Worm (Caenorhabditis elegans) whole organism, L4 larva: ENCODE measurements around the gene nhr-127.

Experiments
- D1046.2 ChIP-seq: fragments of 200-800 bp; sonication (Bioruptor generic); IDR thresholded peaks from 2 replicates; pipeline ENCODE4 v1.3.6; 2022; ENCODE audit warnings: missing genetic modification characterization, missing compliant biosample characterization
- F26F4.8 ChIP-seq: fragments of 200-800 bp; sonication (Bioruptor generic); conservative IDR thresholded peaks from 2 replicates; pipeline ENCODE4 v1.3.6; 2022; ENCODE audit warnings: missing genetic modification characterization, missing compliant biosample characterization
- F49E8.2 ChIP-seq: sonication (generic microtip); optimal IDR thresholded peaks from 2 replicates; lab custom pipeline; 2016; ENCODE audit warnings: missing compliant biosample characterization, mild to moderate bottlenecking, missing genetic modification characterization, borderline replicate concordance
- R02D3.7 ChIP-seq: fragments of 150-350 bp; sonication (generic microtip); optimal IDR thresholded peaks from 3 replicates; lab custom pipeline; 2014; ENCODE audit warnings: missing biosample characterization, missing genetic modification characterization
- T20F7.1 ChIP-seq: fragments of 200-800 bp; sonication (Bioruptor generic); optimal IDR thresholded peaks from 2 replicates; lab custom pipeline; 2018; ENCODE audit warnings: mild to moderate bottlenecking, missing genetic modification characterization, missing compliant biosample characterization
- Y5F2A.4 ChIP-seq: fragments of 200-800 bp; sonication (Bioruptor generic); optimal IDR thresholded peaks from 2 replicates; lab custom pipeline; 2018; ENCODE audit warnings: mild to moderate bottlenecking, missing genetic modification characterization, missing compliant biosample characterization
- ZK546.5 ChIP-seq, 2 experiments: sonication (generic microtip); optimal IDR thresholded peaks; 2 replicates each; lab custom pipeline; 2017; ENCODE audit warnings: missing biosample characterization in 2 of 2, missing genetic modification characterization in 2 of 2
- ceh-20 ChIP-seq: fragments of 200-800 bp; sonication (Bioruptor generic); IDR thresholded peaks from 2 replicates; pipeline ENCODE4 v1.3.6; 2022; ENCODE audit warnings: missing genetic modification reagents, missing genetic modification characterization, missing compliant biosample characterization
- ceh-28 ChIP-seq: fragments of 150-350 bp; optimal IDR thresholded peaks from 2 replicates; lab custom pipeline; 2014; ENCODE audit warnings: missing biosample characterization, missing genetic modification reagents, missing genetic modification characterization
- ceh-44 ChIP-seq: fragments of 200-800 bp; sonication (Bioruptor generic); IDR thresholded peaks from 2 replicates; pipeline ENCODE4 v1.3.6; 2022; ENCODE audit warnings: missing genetic modification reagents, missing genetic modification characterization, missing compliant biosample characterization
- ceh-62 ChIP-seq: sonication (generic microtip); optimal IDR thresholded peaks from 2 replicates; lab custom pipeline; 2017; ENCODE audit warnings: missing biosample characterization, missing genetic modification characterization
- ceh-82 ChIP-seq: sonication (generic microtip); optimal IDR thresholded peaks from 2 replicates; lab custom pipeline; 2017; ENCODE audit warnings: missing biosample characterization, missing genetic modification characterization
- cey-2 ChIP-seq: sonication (generic microtip); optimal IDR thresholded peaks from 3 replicates; lab custom pipeline; 2017; ENCODE audit warnings: missing genetic modification characterization, mild to moderate bottlenecking, missing compliant biosample characterization, antibody characterized with exemption, borderline replicate concordance; ENCODE audit not compliant: insufficient read depth
- daf-12 ChIP-seq: fragments of 150-350 bp; optimal IDR thresholded peaks from 2 replicates; lab custom pipeline; 2014; ENCODE audit warnings: missing biosample characterization, missing genetic modification reagents, missing genetic modification characterization
- daf-16 ChIP-seq, 3 experiments: sonication (generic microtip); optimal IDR thresholded peaks; 2 replicates each; lab custom pipeline; 2016 to 2017; ENCODE audit warnings: missing genetic modification characterization in 3 of 3, missing genetic modification reagents in 3 of 3, mild to moderate bottlenecking in 2 of 3, missing compliant biosample characterization in 2 of 3, missing biosample characterization in 1 of 3, moderate library complexity in 1 of 3
- daf-8 ChIP-seq: fragments of 200-800 bp; sonication (Bioruptor generic); IDR thresholded peaks from 2 replicates; pipeline ENCODE4 v1.3.6; 2022; ENCODE audit warnings: missing genetic modification characterization, missing compliant biosample characterization
- dmd-6 ChIP-seq: fragments of 200-800 bp; sonication (Bioruptor generic); IDR thresholded peaks from 2 replicates; pipeline ENCODE4 v1.3.6; 2022; ENCODE audit warnings: missing genetic modification reagents, missing genetic modification characterization, missing compliant biosample characterization
- dmd-8 ChIP-seq: fragments of 200-800 bp; sonication (Bioruptor generic); IDR thresholded peaks from 2 replicates; pipeline ENCODE4 v1.3.6; 2022; ENCODE audit warnings: missing genetic modification characterization, missing compliant biosample characterization
- dpl-1 ChIP-seq: fragments of 150-350 bp; optimal IDR thresholded peaks from 2 replicates; lab custom pipeline; 2014; ENCODE audit warnings: missing biosample characterization, missing genetic modification reagents, missing genetic modification characterization
- dve-1 ChIP-seq: sonication (generic microtip); optimal IDR thresholded peaks from 2 replicates; lab custom pipeline; 2017; ENCODE audit warnings: antibody characterized with exemption, mild to moderate bottlenecking, missing genetic modification characterization, missing compliant biosample characterization; ENCODE audit not compliant: insufficient read depth
- hmg-1.1 ChIP-seq: fragments of 200-800 bp; sonication (Bioruptor generic); IDR thresholded peaks from 2 replicates; pipeline ENCODE4 v1.3.6; 2022; ENCODE audit warnings: missing genetic modification reagents, missing genetic modification characterization, missing compliant biosample characterization
- lin-1 ChIP-seq: fragments of 200-800 bp; sonication (Bioruptor generic); IDR thresholded peaks from 2 replicates; pipeline ENCODE4 v1.3.6; 2022; ENCODE audit warnings: missing genetic modification reagents, missing genetic modification characterization, missing compliant biosample characterization
- lin-29 ChIP-seq: fragments of 200-800 bp; sonication (Bioruptor generic); IDR thresholded peaks from 2 replicates; pipeline ENCODE4 v1.3.6; 2022; ENCODE audit warnings: missing genetic modification reagents, missing genetic modification characterization, missing compliant biosample characterization
- lin-38 ChIP-seq: fragments of 200-800 bp; sonication (Bioruptor generic); IDR thresholded peaks from 2 replicates; pipeline ENCODE4 v1.3.6; 2022; ENCODE audit warnings: missing genetic modification reagents, missing genetic modification characterization, missing compliant biosample characterization
- lin-39 ChIP-seq: fragments of 150-350 bp; optimal IDR thresholded peaks from 2 replicates; lab custom pipeline; 2014; ENCODE audit warnings: missing biosample characterization, missing genetic modification reagents, missing genetic modification characterization
- lir-3 ChIP-seq: sonication (generic microtip); optimal IDR thresholded peaks from 2 replicates; lab custom pipeline; 2016; ENCODE audit warnings: mild to moderate bottlenecking, missing genetic modification characterization, missing compliant biosample characterization
- mdt-29 ChIP-seq: fragments of 200-800 bp; sonication (Bioruptor generic); IDR thresholded peaks from 2 replicates; pipeline ENCODE4 v1.3.6; 2022; ENCODE audit warnings: missing genetic modification reagents, missing genetic modification characterization, missing compliant biosample characterization
- nhr-10 ChIP-seq: fragments of 150-350 bp; optimal IDR thresholded peaks from 2 replicates; lab custom pipeline; 2014; ENCODE audit warnings: missing biosample characterization, missing genetic modification characterization
- nhr-237 ChIP-seq: sonication (generic microtip); optimal IDR thresholded peaks from 2 replicates; lab custom pipeline; 2017; ENCODE audit warnings: missing biosample characterization, missing genetic modification characterization
- nhr-28 ChIP-seq: fragments of 150-350 bp; optimal IDR thresholded peaks from 2 replicates; lab custom pipeline; 2014; ENCODE audit warnings: missing biosample characterization, missing genetic modification characterization
- nhr-48 ChIP-seq: sonication (generic microtip); optimal IDR thresholded peaks from 2 replicates; lab custom pipeline; 2016; ENCODE audit warnings: mild to moderate bottlenecking, missing genetic modification characterization, missing compliant biosample characterization
- nhr-6 ChIP-seq: fragments of 150-350 bp; optimal IDR thresholded peaks from 2 replicates; lab custom pipeline; 2014; ENCODE audit warnings: missing biosample characterization, missing genetic modification characterization
- php-3 ChIP-seq: fragments of 200-800 bp; sonication (Bioruptor generic); IDR thresholded peaks from 2 replicates; pipeline ENCODE4 v1.3.6; 2022; ENCODE audit warnings: missing genetic modification reagents, missing genetic modification characterization, missing compliant biosample characterization
- pqm-1 ChIP-seq: sonication (generic microtip); optimal IDR thresholded peaks from 2 replicates; lab custom pipeline; 2017; ENCODE audit warnings: missing biosample characterization, missing genetic modification characterization
- sdz-12 ChIP-seq: fragments of 200-800 bp; sonication (Bioruptor generic); optimal IDR thresholded peaks from 2 replicates; lab custom pipeline; 2018; ENCODE audit warnings: mild to moderate bottlenecking, missing genetic modification characterization, missing compliant biosample characterization
- snpc-4 ChIP-seq: fragments of 150-350 bp; optimal IDR thresholded peaks from 2 replicates; lab custom pipeline; 2014; ENCODE audit warnings: missing biosample characterization, missing genetic modification characterization
- unc-62 ChIP-seq, 3 experiments: fragments of 150-350 bp in 1 of 3; sonication (generic microtip); optimal IDR thresholded peaks in 2 of 3; peaks in 1 of 3; 1 replicate in 1 of 3; 2 replicates in 2 of 3; lab custom pipeline; 2014 to 2017; ENCODE audit warnings: missing biosample characterization in 3 of 3, missing genetic modification characterization in 3 of 3, missing genetic modification reagents in 3 of 3, missing genotype in 1 of 3
- zfp-3 ChIP-seq: fragments of 200-800 bp; sonication (Bioruptor generic); conservative IDR thresholded peaks from 2 replicates; pipeline ENCODE4 v1.3.6; 2022; ENCODE audit warnings: missing genetic modification reagents, missing genetic modification characterization, missing compliant biosample characterization
- zip-11 ChIP-seq: fragments of 200-800 bp; sonication (Bioruptor generic); IDR thresholded peaks from 2 replicates; pipeline ENCODE4 v1.3.6; 2022; ENCODE audit warnings: missing genetic modification characterization, missing compliant biosample characterization
- zip-2 ChIP-seq: fragments of 150-350 bp; optimal IDR thresholded peaks from 2 replicates; lab custom pipeline; 2014; ENCODE audit warnings: missing biosample characterization, missing genetic modification characterization
- ztf-7 ChIP-seq: fragments of 150-350 bp; optimal IDR thresholded peaks from 2 replicates; lab custom pipeline; 2014; ENCODE audit warnings: missing biosample characterization, missing genetic modification characterization

nhr-127 gene

DNA sequence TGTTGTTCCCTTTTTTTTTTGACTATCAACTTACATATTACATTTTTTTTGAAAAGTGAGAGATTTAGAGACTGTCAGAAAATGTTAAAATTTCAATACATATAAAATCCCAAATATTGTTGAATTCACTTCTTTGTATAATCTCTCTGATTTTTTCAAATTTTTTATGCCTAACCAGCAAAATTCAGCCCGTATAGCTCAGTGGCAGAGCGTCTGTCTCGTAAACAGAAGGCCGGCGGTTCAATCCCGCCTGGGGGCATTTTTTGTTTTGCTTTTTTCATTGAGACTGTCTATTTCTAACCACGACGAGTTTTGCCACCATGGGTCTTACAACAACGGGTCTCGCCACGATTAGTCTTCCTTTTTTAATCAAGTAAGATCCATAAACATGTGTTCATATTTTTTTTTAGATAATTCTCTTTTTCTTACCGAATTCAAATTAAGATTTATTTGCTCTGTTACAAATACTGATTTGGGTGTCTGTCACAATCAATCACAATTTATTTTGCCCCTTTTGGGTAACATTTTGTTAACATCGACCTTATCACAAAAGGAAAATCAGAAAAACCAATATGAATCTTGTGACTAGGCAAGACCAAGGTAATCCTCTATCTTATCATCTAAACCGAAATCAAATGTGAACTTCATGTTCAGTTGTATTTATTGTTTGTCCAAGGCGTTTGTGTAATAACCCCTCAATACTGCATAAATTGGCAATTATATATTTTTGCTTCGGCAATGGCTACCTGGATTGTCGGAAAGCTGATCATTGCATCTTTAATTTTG, 40.6 kb upstream of the nhr-127 start, which contains the start of gene glc-1:
Gene glc-1 (plus strand): TSS at position 663 of the 786 bp plus-strand sequence.
- TF ChIP-seq pqm-1 = peak; percentile 56
- peak; percentile 43; the same call in 1 of the 2 replicates for TF ChIP-seq dmd-6
- TF ChIP-seq nhr-28 (tag; lab: Kevin White, UChicago) = peak; percentile 30
- TF ChIP-seq nhr-6 (tag; lab: Kevin White, UChicago) = no peak
- no peak for TF ChIP-seq hmg-1.1 (GFP tag; lab: Robert Waterston, UW)
- TF ChIP-seq, all 104 proteins: peak for 3

- TF ChIP-seq unc-62 (GFP tag; optimal IDR thresholded peaks at IDR 0.05 in 1 of 2; lab: Kevin White, UChicago) = peak in 1 of 2 experiments; percentile 93
- TF ChIP-seq unc-62 (tag; optimal IDR thresholded peaks at IDR 0.05; lab: Kevin White, UChicago) = no peak
- TF ChIP-seq cey-2 (tag; lab: Kevin White, UChicago) = no peak
These were observed 39.8 kb upstream of the nhr-127 start for ce11 chrV:16220020-16220419.

ce11 chrV:16224027-16224426, 35.8 kb upstream of the nhr-127 start, which contains the start of gene stdh-2:
TSS of gene stdh-2 (plus strand) at chrV:16224327.
- TF ChIP-seq ceh-44 (GFP tag; lab: Robert Waterston, UW) = no peak
- no peak for TF ChIP-seq lin-39 (tag; lab: Kevin White, UChicago)
- peak; percentile 54 for TF ChIP-seq nhr-28 (tag; lab: Kevin White, UChicago)

- TF ChIP-seq lin-38 (peak; percentile 40; the same call in 1 of the 2 replicates), nhr-237 (no peak), F49E8.2 (tag; lab: Kevin White, UChicago) (peak; percentile 81), hmg-1.1 (GFP tag; lab: Robert Waterston, UW) (no peak), T20F7.1 (GFP tag; lab: Kevin White, UChicago) (no peak), F26F4.8 (GFP tag; lab: Robert Waterston, UW) (no peak), ceh-82 (tag; lab: Kevin White, UChicago) (no peak), php-3 (no peak), R02D3.7 (no peak), lin-29 (no peak), nhr-48 (tag; lab: Kevin White, UChicago) (peak; percentile 35), pqm-1 (no peak), ztf-7 (no peak), zip-2 (tag; lab: Kevin White, UChicago) (no peak), cey-2 (tag; lab: Kevin White, UChicago) (no peak), sdz-12 (GFP tag; lab: Kevin White, UChicago) (no peak), snpc-4 (tag; lab: Kevin White, UChicago) (no peak), daf-16 (GFP tag; optimal IDR thresholded peaks at IDR 0.05; lab: Kevin White, UChicago) (peak in 1 of 2 experiments; percentile 31), daf-16 (tag; optimal IDR thresholded peaks at IDR 0.05; lab: Kevin White, UChicago) (no peak), D1046.2 (GFP tag; lab: Robert Waterston, UW) (no peak), nhr-10 (tag; lab: Kevin White, UChicago) (no peak), dpl-1 (GFP tag; lab: Kevin White, UChicago) (no peak), zfp-3 (GFP tag; lab: Robert Waterston, UW) (no peak), daf-12 (tag; lab: Kevin White, UChicago) (no peak), lir-3 (tag; lab: Kevin White, UChicago) (no peak), dmd-8 (no peak), ZK546.5 (tag; optimal IDR thresholded peaks at IDR 0.05; lab: Kevin White, UChicago) (no peak), ceh-20 (no peak), Y5F2A.4 (GFP tag; lab: Kevin White, UChicago) (no peak), ceh-28 (tag; lab: Kevin White, UChicago) (no peak), zip-11 (GFP tag; lab: Robert Waterston, UW) (no peak), dve-1 (tag; lab: Kevin White, UChicago) (peak; percentile 18), mdt-29 (GFP tag; lab: Robert Waterston, UW) (0 out of 2 replicates have a peak, but pooled peaks have one; percentile 25), lin-1 (no peak), ceh-62 (tag; lab: Kevin White, UChicago) (no peak), daf-8 (no peak)
These were observed 34.2 kb upstream of the nhr-127 start for ce11 chrV:16225524-16226116.
